Fruit fly (Drosophila melanogaster) whole organism, embryonic: ENCODE results near the gene Max.

ENCODE experiments used
- BtbVII ChIP-seq: fragments of 200-800 bp; sonication (Bioruptor generic); optimal IDR thresholded peaks from 3 replicates; lab custom pipeline; 2017; ENCODE audit warnings: missing biosample characterization, mild to moderate bottlenecking, missing genetic modification characterization
- Bteb2 ChIP-seq: fragments of 200-800 bp; sonication (Bioruptor generic); optimal IDR thresholded peaks from 2 replicates; lab custom pipeline; 2016; ENCODE audit warnings: missing biosample characterization, missing genetic modification characterization
- C15 ChIP-seq: fragments of 200-800 bp; sonication (Bioruptor generic); IDR thresholded peaks from 3 replicates; pipeline ENCODE4 v1.3.6; 2022; ENCODE audit warnings: missing biosample characterization, missing genetic modification characterization
- CG10267 ChIP-seq: fragments of 200-800 bp; sonication (Bioruptor generic); optimal IDR thresholded peaks from 2 replicates; lab custom pipeline; 2018; ENCODE audit warnings: missing biosample characterization, mild to moderate bottlenecking, missing genetic modification characterization, moderate library complexity
- CG11504 ChIP-seq: fragments of 200-800 bp; sonication (Bioruptor generic); optimal IDR thresholded peaks from 3 replicates; lab custom pipeline; 2019; ENCODE audit warnings: missing biosample characterization, mild to moderate bottlenecking, missing genetic modification characterization, moderate library complexity
- CG1233 ChIP-seq: fragments of 200-800 bp; sonication (Bioruptor generic); optimal IDR thresholded peaks from 4 replicates; lab custom pipeline; 2018; ENCODE audit warnings: missing biosample characterization, mild to moderate bottlenecking, missing genetic modification characterization
- CG1647 ChIP-seq: fragments of 200-800 bp; sonication (Bioruptor generic); optimal IDR thresholded peaks from 3 replicates; lab custom pipeline; 2016; ENCODE audit warnings: missing biosample characterization, missing genetic modification characterization
- CG17385 ChIP-seq: fragments of 200-800 bp; sonication (Bioruptor generic); optimal IDR thresholded peaks from 3 replicates; lab custom pipeline; 2018; ENCODE audit warnings: missing biosample characterization, mild to moderate bottlenecking, missing genetic modification characterization
- CG17612 ChIP-seq: fragments of 200-800 bp; sonication (Bioruptor generic); IDR thresholded peaks from 2 replicates; pipeline ENCODE4 v1.3.6; 2022; ENCODE audit warnings: missing biosample characterization, missing genetic modification characterization
- CG34376 ChIP-seq: fragments of 200-800 bp; sonication (Bioruptor generic); optimal IDR thresholded peaks from 2 replicates; lab custom pipeline; 2018; ENCODE audit warnings: missing biosample characterization, mild to moderate bottlenecking, missing genetic modification characterization
- CG34422 ChIP-seq: fragments of 200-800 bp; sonication (Bioruptor generic); IDR thresholded peaks from 3 replicates; pipeline ENCODE4 v1.3.6; 2022; ENCODE audit warnings: missing biosample characterization, missing genetic modification characterization
- CG4328 ChIP-seq: fragments of 200-800 bp; sonication (Bioruptor generic); optimal IDR thresholded peaks from 3 replicates; lab custom pipeline; 2017; ENCODE audit warnings: missing biosample characterization, missing genetic modification reagents, missing genetic modification characterization
- CG4404 ChIP-seq: fragments of 200-800 bp; sonication (Bioruptor generic); IDR thresholded peaks from 2 replicates; pipeline ENCODE4 v1.3.6; 2022; ENCODE audit warnings: missing biosample characterization, missing genetic modification characterization
- CG6654 ChIP-seq: fragments of 200-800 bp; sonication (Bioruptor generic); optimal IDR thresholded peaks from 2 replicates; lab custom pipeline; 2017; ENCODE audit warnings: missing biosample characterization, mild to moderate bottlenecking, missing genetic modification characterization
- CG6689 ChIP-seq: fragments of 200-800 bp; sonication (Bioruptor generic); IDR thresholded peaks from 2 replicates; pipeline ENCODE4 v1.3.6; 2022; ENCODE audit warnings: missing biosample characterization, missing genetic modification characterization
- CG8281 ChIP-seq: fragments of 200-800 bp; sonication (Bioruptor generic); optimal IDR thresholded peaks from 2 replicates; lab custom pipeline; 2018; ENCODE audit warnings: missing biosample characterization, mild to moderate bottlenecking, missing genetic modification characterization, moderate library complexity
- CG8388 ChIP-seq: fragments of 200-800 bp; sonication (Bioruptor generic); optimal IDR thresholded peaks from 2 replicates; lab custom pipeline; 2019; ENCODE audit warnings: missing biosample characterization, mild to moderate bottlenecking, missing genetic modification characterization, moderate library complexity
- CG8765 ChIP-seq: fragments of 200-800 bp; sonication (Bioruptor generic); IDR thresholded peaks from 2 replicates; pipeline ENCODE4 v1.3.6; 2022; ENCODE audit warnings: missing biosample characterization, missing genetic modification characterization
- CG9437 ChIP-seq: fragments of 200-800 bp; sonication (Bioruptor generic); optimal IDR thresholded peaks from 2 replicates; lab custom pipeline; 2018; ENCODE audit warnings: missing biosample characterization, mild to moderate bottlenecking, missing genetic modification characterization
- CG9876 ChIP-seq: fragments of 200-800 bp; sonication (Bioruptor generic); optimal IDR thresholded peaks from 2 replicates; lab custom pipeline; 2016; ENCODE audit warnings: missing biosample characterization, missing genetic modification characterization
- Dbx ChIP-seq: fragments of 200-800 bp; sonication (Bioruptor generic); IDR thresholded peaks from 3 replicates; pipeline ENCODE4 v1.3.6; 2022; ENCODE audit warnings: missing biosample characterization, missing genetic modification characterization
- Doc2 ChIP-seq: fragments of 200-800 bp; sonication (Bioruptor generic); IDR thresholded peaks from 2 replicates; pipeline ENCODE4 v1.3.6; 2022; ENCODE audit warnings: missing biosample characterization, missing genetic modification characterization
- Dref ChIP-seq: fragments of 200-800 bp; sonication (Bioruptor generic); IDR thresholded peaks from 2 replicates; pipeline ENCODE4 v1.3.6; 2022; ENCODE audit warnings: missing biosample characterization, missing genetic modification characterization
- Hey ChIP-seq: fragments of 200-800 bp; sonication (Bioruptor generic); optimal IDR thresholded peaks from 3 replicates; lab custom pipeline; 2018; ENCODE audit warnings: missing biosample characterization, mild to moderate bottlenecking, missing genetic modification characterization
- PHDP ChIP-seq: fragments of 200-800 bp; sonication (Bioruptor generic); optimal IDR thresholded peaks from 3 replicates; lab custom pipeline; 2018; ENCODE audit warnings: missing biosample characterization, mild to moderate bottlenecking, missing genetic modification characterization, moderate library complexity
- Sox102F ChIP-seq: fragments of 200-800 bp; sonication (Bioruptor generic); optimal IDR thresholded peaks from 2 replicates; lab custom pipeline; 2018; ENCODE audit warnings: missing biosample characterization, mild to moderate bottlenecking, missing genetic modification characterization, moderate library complexity
- Trl ChIP-seq, 3 experiments: fragments of >200 bp in 2 of 3; fragments of 200-800 bp in 1 of 3; sonication (Bioruptor generic) in 1 of 3; optimal IDR thresholded peaks; 2 replicates in 1 of 3; 3 replicates in 2 of 3; lab custom pipeline; 2016 to 2017; ENCODE audit warnings: missing biosample characterization in 1 of 3, missing genetic modification characterization in 1 of 3
- Vsx1 ChIP-seq: fragments of 200-800 bp; sonication (Bioruptor generic); optimal IDR thresholded peaks from 2 replicates; lab custom pipeline; 2017; ENCODE audit warnings: missing biosample characterization, mild to moderate bottlenecking, missing genetic modification characterization, missing genetic modification reagents
- br ChIP-seq: fragments of >200 bp; optimal IDR thresholded peaks from 2 replicates; lab custom pipeline; 2017
- crc ChIP-seq: fragments of 200-800 bp; sonication (Bioruptor generic); optimal IDR thresholded peaks from 2 replicates; lab custom pipeline; 2016; ENCODE audit warnings: missing biosample characterization, missing genetic modification characterization
- dan ChIP-seq: fragments of 200-800 bp; sonication (Bioruptor generic); IDR thresholded peaks from 2 replicates; pipeline ENCODE4 v1.3.6; 2022; ENCODE audit warnings: missing biosample characterization, missing genetic modification characterization
- ftz-f1 ChIP-seq: fragments of 200-800 bp; sonication (Bioruptor generic); optimal IDR thresholded peaks from 2 replicates; lab custom pipeline; 2016; ENCODE audit warnings: missing biosample characterization, missing genetic modification characterization
- gem ChIP-seq: fragments of 200-800 bp; sonication (Bioruptor generic); optimal IDR thresholded peaks from 2 replicates; lab custom pipeline; 2019; ENCODE audit warnings: missing biosample characterization, mild to moderate bottlenecking, missing genetic modification characterization, moderate library complexity
- ham ChIP-seq: fragments of 200-800 bp; sonication (Bioruptor generic); IDR thresholded peaks from 2 replicates; pipeline ENCODE4 v1.3.6; 2022; ENCODE audit warnings: missing biosample characterization, missing genetic modification characterization
- her ChIP-seq: fragments of 200-800 bp; sonication (Bioruptor generic); optimal IDR thresholded peaks from 2 replicates; lab custom pipeline; 2016; ENCODE audit warnings: missing biosample characterization, missing genetic modification characterization
- jumu ChIP-seq: fragments of 200-800 bp; sonication (Bioruptor generic); optimal IDR thresholded peaks from 3 replicates; lab custom pipeline; 2016; ENCODE audit warnings: missing biosample characterization, missing genetic modification characterization
- kah ChIP-seq: fragments of 200-800 bp; sonication (Bioruptor generic); optimal IDR thresholded peaks from 2 replicates; lab custom pipeline; 2018; ENCODE audit warnings: missing biosample characterization, mild to moderate bottlenecking, missing genetic modification characterization
- knrl ChIP-seq: fragments of 200-800 bp; sonication (Bioruptor generic); IDR thresholded peaks from 3 replicates; pipeline ENCODE4 v1.3.6; 2022; ENCODE audit warnings: missing biosample characterization, missing genetic modification characterization; ENCODE audit not compliant: partially characterized antibody
- mld ChIP-seq: fragments of 200-800 bp; sonication (Bioruptor generic); IDR thresholded peaks from 3 replicates; pipeline ENCODE4 v1.3.6; 2022; ENCODE audit warnings: missing biosample characterization, missing genetic modification characterization; ENCODE audit not compliant: partially characterized antibody
- org-1 ChIP-seq: fragments of 200-800 bp; sonication (Bioruptor generic); optimal IDR thresholded peaks from 2 replicates; lab custom pipeline; 2017; ENCODE audit warnings: missing biosample characterization, missing genetic modification characterization
- otp ChIP-seq: fragments of 200-800 bp; sonication (Bioruptor generic); IDR thresholded peaks from 3 replicates; pipeline ENCODE4, ENCODE4 v1.3.6; 2022; ENCODE audit warnings: missing biosample characterization, missing genetic modification characterization
- pita ChIP-seq: fragments of 200-800 bp; sonication (Bioruptor generic); optimal IDR thresholded peaks from 2 replicates; lab custom pipeline; 2017; ENCODE audit warnings: missing biosample characterization, mild to moderate bottlenecking, missing genetic modification characterization
- sna ChIP-seq: fragments of 200-800 bp; sonication (Bioruptor generic); IDR thresholded peaks from 2 replicates; pipeline ENCODE4 v1.3.6; 2022; ENCODE audit warnings: missing biosample characterization, missing genetic modification characterization; ENCODE audit not compliant: partially characterized antibody
- sqz ChIP-seq: fragments of 200-800 bp; sonication (Bioruptor generic); optimal IDR thresholded peaks from 3 replicates; lab custom pipeline; 2018; ENCODE audit warnings: missing biosample characterization, mild to moderate bottlenecking, missing genetic modification characterization
- tgo ChIP-seq: fragments of 200-800 bp; sonication (Bioruptor generic); IDR thresholded peaks from 3 replicates; pipeline ENCODE4 v1.3.6; 2022; ENCODE audit warnings: missing biosample characterization, missing genetic modification characterization
- tio ChIP-seq: fragments of 200-800 bp; sonication (Bioruptor generic); optimal IDR thresholded peaks from 2 replicates; lab custom pipeline; 2017; ENCODE audit warnings: missing biosample characterization, missing genetic modification characterization, inconsistent platforms
- ttk ChIP-seq: fragments of 200-800 bp; sonication (Bioruptor generic); IDR thresholded peaks from 2 replicates; pipeline ENCODE4 v2.1.2; 2022; ENCODE audit warnings: missing biosample characterization, missing genetic modification characterization
- tx ChIP-seq: fragments of 200-800 bp; sonication (Bioruptor generic); optimal IDR thresholded peaks from 2 replicates; lab custom pipeline; 2016; ENCODE audit warnings: missing biosample characterization, missing genetic modification characterization
- wdn ChIP-seq: fragments of 200-800 bp; sonication (Bioruptor generic); IDR thresholded peaks from 2 replicates; pipeline ENCODE4 v1.3.6; 2022; ENCODE audit warnings: missing biosample characterization, missing genetic modification characterization
- zen ChIP-seq: fragments of 200-800 bp; sonication (Bioruptor generic); optimal IDR thresholded peaks from 3 replicates; lab custom pipeline; 2018; ENCODE audit warnings: missing biosample characterization, mild to moderate bottlenecking, missing genetic modification characterization, moderate library complexity
- zf30C ChIP-seq: fragments of 200-800 bp; sonication (Bioruptor generic); optimal IDR thresholded peaks from 3 replicates; lab custom pipeline; 2018; ENCODE audit warnings: missing biosample characterization, mild to moderate bottlenecking, missing genetic modification characterization

The Max gene

DNA sequence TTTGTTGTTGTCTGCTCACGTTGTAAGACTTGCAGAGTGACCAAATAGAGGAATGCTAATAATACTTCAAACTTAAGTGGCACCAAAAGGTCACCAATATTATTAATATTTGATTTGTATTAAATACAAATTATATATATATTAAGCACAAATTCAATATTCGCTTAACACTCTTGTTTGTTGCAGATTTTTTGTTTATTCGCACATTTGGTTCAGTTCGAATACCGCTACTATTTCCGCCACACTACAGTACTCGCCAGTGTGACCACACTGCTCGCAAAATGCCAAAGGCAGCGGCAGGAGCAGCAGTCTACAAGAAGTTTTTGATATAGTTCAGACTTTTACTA is at the start of gene Max (continued):
- TF ChIP-seq zf30C (GFP tag; lab: Kevin White, UChicago) = no peak
- TF ChIP-seq gem (tag; lab: Kevin White, UChicago) = peak; percentile 84
- peak; percentile 51 for TF ChIP-seq CG1233 (GFP tag; lab: Kevin White, UChicago)
- TF ChIP-seq knrl (GFP tag; lab: Robert Waterston, UW) = no peak
- peak; percentile 88 for TF ChIP-seq CG9437
- peak; percentile 70; the same call in 2 of the 3 replicates for TF ChIP-seq Dbx
- no peak for TF ChIP-seq mld
- peak; percentile 47; the same call in 2 of the 3 replicates for TF ChIP-seq CG34422 (GFP tag; lab: Robert Waterston, UW)
- no peak for TF ChIP-seq CG8765
- no peak; the same call in 1 of the 2 replicates for TF ChIP-seq CG4404 (GFP tag; lab: Robert Waterston, UW)
- TF ChIP-seq Doc2 = no peak
- TF ChIP-seq ham (GFP tag; lab: Robert Waterston, UW) = no peak
- no peak for TF ChIP-seq Bteb2 (GFP tag; lab: Kevin White, UChicago)
- peak; percentile 7 for TF ChIP-seq org-1
- no peak for TF ChIP-seq pita
- TF ChIP-seq Dref (GFP tag; lab: Robert Waterston, UW) = no peak
- peak; percentile 77 for TF ChIP-seq CG10267 (tag; lab: Kevin White, UChicago)
- TF ChIP-seq Vsx1 (GFP tag; lab: Kevin White, UChicago) = no peak
- TF ChIP-seq sna = no peak
- TF ChIP-seq Trl (optimal IDR thresholded peaks at IDR 0.05; lab: Kevin White, UChicago) = no peak
- TF ChIP-seq Trl (GFP tag; optimal IDR thresholded peaks at IDR 0.05; lab: Kevin White, UChicago) = no peak
- no peak for TF ChIP-seq dan
- TF ChIP-seq wdn (GFP tag; lab: Robert Waterston, UW) = no peak
- no peak for TF ChIP-seq tio
- peak; percentile 52 for TF ChIP-seq sqz (GFP tag; lab: Kevin White, UChicago)
- TF ChIP-seq PHDP (tag; lab: Kevin White, UChicago) = peak; percentile 83
- TF ChIP-seq crc = no peak
- peak; percentile 71 for TF ChIP-seq BtbVII
- TF ChIP-seq CG9876 (GFP tag; lab: Kevin White, UChicago) = no peak
- TF ChIP-seq CG6689 (GFP tag; lab: Robert Waterston, UW) = peak; percentile 80
- TF ChIP-seq CG4328 (GFP tag; lab: Kevin White, UChicago) = peak; percentile 52
- no peak for TF ChIP-seq CG17612 (GFP tag; lab: Robert Waterston, UW)
- TF ChIP-seq ftz-f1 (GFP tag; lab: Kevin White, UChicago) = peak; percentile 12
- TF ChIP-seq CG11504 (tag; lab: Kevin White, UChicago) = peak; percentile 80
- no peak for TF ChIP-seq CG1647
- peak; percentile 45 for TF ChIP-seq zen (tag; lab: Kevin White, UChicago)
- TF ChIP-seq Sox102F (GFP tag; lab: Kevin White, UChicago) = peak; percentile 71
- peak; percentile 72 for TF ChIP-seq tgo (GFP tag; lab: Robert Waterston, UW)
- no peak for TF ChIP-seq br (lab: Kevin White, UChicago)
- 0 out of 3 replicates have a peak, but pooled peaks have one; percentile 16 for TF ChIP-seq C15 (GFP tag; lab: Robert Waterston, UW)
- peak; percentile 58 for TF ChIP-seq CG8388 (GFP tag; lab: Kevin White, UChicago)
- peak; percentile 72 for TF ChIP-seq CG17385 (GFP tag; lab: Kevin White, UChicago)
- TF ChIP-seq otp = 0 out of 3 replicates have a peak, but pooled peaks have one; percentile 12
- TF ChIP-seq CG34376 (GFP tag; lab: Kevin White, UChicago) = peak; percentile 46
- TF ChIP-seq ttk = 0 out of 2 replicates have a peak, but pooled peaks have one; percentile 31
- no peak for TF ChIP-seq Hey (tag; lab: Kevin White, UChicago)
- peak; percentile 26 for TF ChIP-seq CG6654 (GFP tag; lab: Kevin White, UChicago)
- TF ChIP-seq tx (GFP tag; lab: Kevin White, UChicago) = no peak
- TF ChIP-seq CG8281 (tag; lab: Kevin White, UChicago) = peak; percentile 28
- TF ChIP-seq jumu (GFP tag; lab: Kevin White, UChicago) = no peak
- peak; percentile 30 for TF ChIP-seq kah
- TF ChIP-seq her (GFP tag; lab: Kevin White, UChicago) = no peak
